Worm (Caenorhabditis elegans) whole organism, L2 larva: ENCODE results near the gene srz-78.

Experiments used
- ZK546.5 ChIP-seq: sonication (generic microtip); optimal IDR thresholded peaks from 2 replicates; lab custom pipeline; 2017; ENCODE audit warnings: missing biosample characterization, missing genetic modification characterization
- aly-2 ChIP-seq: fragments of 150-350 bp; optimal IDR thresholded peaks from 2 replicates; lab custom pipeline; 2014; ENCODE audit warnings: missing biosample characterization, missing genetic modification characterization
- ama-1 ChIP-seq: fragments of 150-350 bp; optimal IDR thresholded peaks from 2 replicates; lab custom pipeline; 2018; ENCODE audit warnings: inconsistent platforms
- ceh-16 ChIP-seq: fragments of 150-350 bp; optimal IDR thresholded peaks from 2 replicates; lab custom pipeline; 2014; ENCODE audit warnings: missing biosample characterization, missing genetic modification characterization
- egl-27 ChIP-seq: sonication (generic microtip); optimal IDR thresholded peaks from 3 replicates; lab custom pipeline; 2017; ENCODE audit warnings: missing biosample characterization, missing genetic modification reagents, missing genetic modification characterization
- lin-11 ChIP-seq: fragments of 150-350 bp; sonication (generic microtip); optimal IDR thresholded peaks from 2 replicates; lab custom pipeline; 2014; ENCODE audit warnings: missing biosample characterization, missing genetic modification characterization, inconsistent platforms, mixed read lengths
- lin-39 ChIP-seq: fragments of 150-350 bp; optimal IDR thresholded peaks from 2 replicates; lab custom pipeline; 2014; ENCODE audit warnings: missing biosample characterization, missing genetic modification reagents, missing genetic modification characterization
- lsy-2 ChIP-seq, 2 experiments: fragments of 150-350 bp in 1 of 2; sonication (generic microtip) in 1 of 2; optimal IDR thresholded peaks; 2 replicates each; lab custom pipeline; 2014 to 2017; ENCODE audit warnings: missing biosample characterization in 2 of 2, missing genetic modification characterization in 2 of 2
- nhr-237 ChIP-seq: fragments of 150-350 bp; optimal IDR thresholded peaks from 2 replicates; lab custom pipeline; 2014; ENCODE audit warnings: missing biosample characterization, missing genetic modification characterization
- nhr-6 ChIP-seq: fragments of 150-350 bp; optimal IDR thresholded peaks from 2 replicates; lab custom pipeline; 2014; ENCODE audit warnings: missing biosample characterization, missing genetic modification characterization
- skn-1 ChIP-seq: sonication (generic microtip); optimal IDR thresholded peaks from 2 replicates; lab custom pipeline; 2017; ENCODE audit warnings: missing biosample characterization, missing genetic modification characterization
- snpc-4 ChIP-seq: fragments of 150-350 bp; optimal IDR thresholded peaks from 2 replicates; lab custom pipeline; 2014; ENCODE audit warnings: missing biosample characterization, missing genetic modification characterization
- unc-62 ChIP-seq: fragments of 150-350 bp; optimal IDR thresholded peaks from 2 replicates; lab custom pipeline; 2014; ENCODE audit warnings: missing biosample characterization, missing genetic modification reagents, missing genetic modification characterization
- ztf-11 ChIP-seq: sonication (generic microtip); optimal IDR thresholded peaks from 2 replicates; lab custom pipeline; 2017; ENCODE audit warnings: missing biosample characterization, missing genetic modification characterization

- no peak for TF ChIP-seq lsy-2 (tag; optimal IDR thresholded peaks at IDR 0.05; lab: Kevin White, UChicago)
- no peak for TF ChIP-seq skn-1 (tag; lab: Kevin White, UChicago)
- TF ChIP-seq ZK546.5 (tag; lab: Kevin White, UChicago) = no peak
- TF ChIP-seq ceh-16 (tag; lab: Kevin White, UChicago) = no peak
- no peak for TF ChIP-seq nhr-6 (tag; lab: Kevin White, UChicago)
- TF ChIP-seq unc-62 (GFP tag; lab: Kevin White, UChicago) = no peak
- TF ChIP-seq lin-11 (tag; lab: Kevin White, UChicago) = no peak
- TF ChIP-seq lin-39 = no peak
- TF ChIP-seq aly-2 (tag; lab: Kevin White, UChicago) = no peak
- no peak for TF ChIP-seq ztf-11
- TF ChIP-seq egl-27 (tag; lab: Kevin White, UChicago) = no peak
- no peak for TF ChIP-seq snpc-4
- TF ChIP-seq nhr-237 (tag; lab: Kevin White, UChicago) = no peak
- no peak for TF ChIP-seq ama-1
Observed at ce11 chrIV:3496358-3496757, 4.8 kb downstream of the srz-78 start, which contains the start of gene C09G12.17.
